Worm (Caenorhabditis elegans) whole organism, L1 larva: ENCODE results near the gene Y43D4A.6.

Experiments used
- lsy-2 ChIP-seq, 2 experiments: fragments of 150-350 bp; optimal IDR thresholded peaks; 2 replicates each; lab custom pipeline; 2014; ENCODE audit warnings: missing biosample characterization in 2 of 2, missing genetic modification characterization in 2 of 2
- pax-3 ChIP-seq: fragments of 200-800 bp; sonication (Bioruptor generic); optimal IDR thresholded peaks from 2 replicates; lab custom pipeline; 2018; ENCODE audit warnings: mild to moderate bottlenecking, missing genetic modification characterization, moderate library complexity, missing compliant biosample characterization

ce11 chrIV:16751087-16751486 is 36.0 kb upstream of the Y43D4A.6 start:
- TF ChIP-seq pax-3 (no peak), lsy-2 (tag; optimal IDR thresholded peaks at IDR 0.05; lab: Kevin White, UChicago) (no peak)
